Worm (Caenorhabditis elegans): ENCODE results near the gene C10B5.1.

C10B5.1 gene

DNA sequence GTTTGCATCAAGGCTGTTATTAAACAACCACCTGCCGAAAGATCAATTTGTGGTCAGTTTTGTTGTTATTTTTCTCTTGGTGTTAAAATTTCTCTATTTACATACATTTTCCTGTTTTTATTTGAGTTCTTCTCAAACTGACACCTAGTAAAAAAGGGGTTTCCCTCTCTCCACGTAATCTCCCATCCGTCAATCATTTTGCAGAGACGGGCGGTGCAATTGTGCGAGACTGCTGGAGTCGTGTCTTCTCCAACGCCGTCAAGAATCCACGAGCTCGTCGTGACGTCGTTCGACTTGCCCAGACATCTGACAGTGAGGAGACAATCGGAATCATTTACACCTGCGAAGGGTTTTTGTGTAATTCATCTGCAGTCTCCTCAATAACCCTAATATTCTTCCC lies 45.3 kb downstream of the C10B5.1 start:
- TF ChIP-seq elt-2 (tag; optimal IDR thresholded peaks at IDR 0.05) = no peak
- TF ChIP-seq nhr-85 (tag) = peak; percentile 76
- TF ChIP-seq nhr-19 (GFP tag; conservative IDR thresholded peaks at IDR 0.05) = no peak
- peak; percentile 25 for TF ChIP-seq nhr-71 (tag; optimal IDR thresholded peaks at IDR 0.05)
- no peak for TF ChIP-seq sup-37 (GFP tag; optimal IDR thresholded peaks at IDR 0.05)
- TF ChIP-seq nhr-90 (tag; optimal IDR thresholded peaks at IDR 0.05; ENCODE audit: poor library complexity) = no peak
- TF ChIP-seq nhr-11 (tag; optimal IDR thresholded peaks at IDR 0.05) = no peak
- peak; percentile 26 for TF ChIP-seq lin-14 (GFP tag; optimal IDR thresholded peaks at IDR 0.05)
- TF ChIP-seq pag-3 (tag; optimal IDR thresholded peaks at IDR 0.05; ENCODE audit: borderline replicate concordance, insufficient read depth) = no peak
- TF ChIP-seq fkh-8 (tag; optimal IDR thresholded peaks at IDR 0.05) = peak; percentile 6
- TF ChIP-seq egl-13 (tag; optimal IDR thresholded peaks at IDR 0.05) = peak; percentile 5
- TF ChIP-seq nhr-20 (tag; optimal IDR thresholded peaks at IDR 0.05) = no peak
- no peak for TF ChIP-seq dsc-1 (tag; optimal IDR thresholded peaks at IDR 0.05)
- no peak for TF ChIP-seq snpc-4 (tag; optimal IDR thresholded peaks at IDR 0.05)

DNA sequence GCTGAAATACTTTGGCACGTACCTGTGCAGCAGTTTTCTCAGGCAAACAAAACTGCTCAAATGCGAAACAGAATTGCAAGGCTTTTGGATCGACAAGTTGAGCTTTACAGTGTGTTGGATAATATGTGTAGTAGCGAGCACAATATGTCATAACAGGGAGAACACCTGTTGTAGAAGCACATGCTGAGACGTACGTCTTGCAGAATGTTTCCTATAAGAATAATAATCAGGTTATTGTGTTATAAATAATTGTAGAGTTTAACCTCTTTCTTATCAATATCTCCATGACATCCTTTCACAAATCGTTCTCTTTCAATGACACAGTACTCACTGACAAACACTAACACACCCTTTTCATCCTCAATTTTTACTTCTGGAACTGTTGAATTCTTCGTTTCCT lies 46.5 kb downstream of the C10B5.1 start:
- TF ChIP-seq dpl-1 (GFP tag; optimal IDR thresholded peaks at IDR 0.05) (no peak), efl-1 (optimal IDR thresholded peaks at IDR 0.05) (no peak), efl-1 (GFP tag; optimal IDR thresholded peaks at IDR 0.05 in 1 of 2) (peak in 1 of 2 experiments; percentile 48), zag-1 (tag; optimal IDR thresholded peaks at IDR 0.05) (no peak), ces-1 (GFP tag; optimal IDR thresholded peaks at IDR 0.05) (no peak)

DNA sequence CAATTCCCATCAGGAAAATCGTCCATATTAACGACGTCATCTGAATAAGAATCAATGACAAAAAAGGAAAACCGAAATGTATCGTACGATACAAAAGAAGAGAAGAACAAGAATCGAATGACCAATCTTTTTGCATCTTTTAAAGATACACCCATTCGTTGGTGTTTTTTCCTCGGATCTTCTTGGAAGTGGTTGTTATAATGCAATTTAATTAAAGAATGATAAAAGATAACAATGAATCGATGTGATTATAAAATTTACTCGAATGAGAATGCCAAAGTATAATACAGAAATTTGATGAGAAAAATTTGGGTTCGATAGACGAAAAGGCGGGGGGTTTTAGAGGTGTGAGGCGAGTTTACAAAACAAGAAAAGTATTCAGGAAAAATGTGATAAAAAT lies 48.0 kb downstream of the C10B5.1 start, which contains the start of gene F41E6.12:
Gene F41E6.12, minus strand, starts transcription at position 101 of the 400 bp plus-strand sequence.
- TF ChIP-seq dpl-1 (GFP tag; optimal IDR thresholded peaks at IDR 0.05) (no peak), aha-1 (tag; optimal IDR thresholded peaks at IDR 0.05) (no peak), efl-1 (optimal IDR thresholded peaks at IDR 0.05) (no peak), efl-1 (GFP tag; optimal IDR thresholded peaks at IDR 0.05 in 1 of 2) (peak in 1 of 2 experiments; percentile 37), unc-98 (GFP tag; IDR thresholded peaks at IDR 0.05) (no peak), nhr-77 (tag; optimal IDR thresholded peaks at IDR 0.05) (no peak), mef-2 (tag; optimal IDR thresholded peaks at IDR 0.05) (no peak), tlp-1 (tag; optimal IDR thresholded peaks at IDR 0.05) (no peak), blmp-1 (tag; optimal IDR thresholded peaks at IDR 0.05) (peak; percentile 21), nhr-11 (tag; optimal IDR thresholded peaks at IDR 0.05) (no peak), C34B4.2 (tag; optimal IDR thresholded peaks at IDR 0.05) (no peak), hlh-17 (GFP tag; optimal IDR thresholded peaks at IDR 0.05; ENCODE audit: borderline replicate concordance) (no peak), rnt-1 (tag; optimal IDR thresholded peaks at IDR 0.05) (no peak), nhr-47 (tag; optimal IDR thresholded peaks at IDR 0.05) (no peak), sptf-1 (tag; optimal IDR thresholded peaks at IDR 0.05) (no peak), ztf-4 (tag; optimal IDR thresholded peaks at IDR 0.05) (no peak), ceh-63 (GFP tag; optimal IDR thresholded peaks at IDR 0.05) (no peak), dsc-1 (tag; optimal IDR thresholded peaks at IDR 0.05) (no peak), mdl-1 (tag; optimal IDR thresholded peaks at IDR 0.05) (no peak), nhr-20 (tag; optimal IDR thresholded peaks at IDR 0.05) (no peak), fos-1 (tag; optimal IDR thresholded peaks at IDR 0.05) (no peak), unc-86 (tag; optimal IDR thresholded peaks at IDR 0.05) (no peak), hpl-2 (GFP tag; optimal IDR thresholded peaks at IDR 0.05) (no peak), lin-15B (tag; optimal IDR thresholded peaks at IDR 0.05) (no peak), fkh-4 (tag; optimal IDR thresholded peaks at IDR 0.05; ENCODE audit: borderline replicate concordance) (no peak), ceh-82 (tag; optimal IDR thresholded peaks at IDR 0.05) (no peak), tbx-2 (tag; optimal IDR thresholded peaks at IDR 0.05) (no peak), skn-1 (tag; optimal IDR thresholded peaks at IDR 0.05) (no peak), pqm-1 (tag; optimal IDR thresholded peaks at IDR 0.05) (no peak), lin-39 (tag; optimal IDR thresholded peaks at IDR 0.05) (no peak), sup-37 (GFP tag; optimal IDR thresholded peaks at IDR 0.05) (no peak), ama-1 (optimal IDR thresholded peaks at IDR 0.05) (peak; percentile 50), pax-3 (tag; optimal IDR thresholded peaks at IDR 0.05) (no peak), nhr-85 (tag) (peak; percentile 49), F16B12.6 (tag; optimal IDR thresholded peaks at IDR 0.05) (no peak)

Data from whole organism, L1 larva.